Worm (Caenorhabditis elegans) whole organism, L3 larva: Measurements from ENCODE around the gene nhr-42.

Experiments
- R02D3.7 ChIP-seq: fragments of 150-350 bp; optimal IDR thresholded peaks from 2 replicates; lab custom pipeline; 2014; ENCODE audit warnings: missing biosample characterization, missing genetic modification characterization
- ZK546.5 ChIP-seq: sonication (generic microtip); optimal IDR thresholded peaks from 2 replicates; lab custom pipeline; 2017; ENCODE audit warnings: missing biosample characterization, missing genetic modification characterization
- aly-2 ChIP-seq: fragments of 150-350 bp; optimal IDR thresholded peaks from 2 replicates; lab custom pipeline; 2014; ENCODE audit warnings: missing biosample characterization, missing genetic modification characterization
- ceh-16 ChIP-seq: sonication (generic microtip); optimal IDR thresholded peaks from 2 replicates; lab custom pipeline; 2017; ENCODE audit warnings: missing biosample characterization, missing genetic modification characterization
- ceh-9 ChIP-seq: sonication (generic microtip); optimal IDR thresholded peaks from 2 replicates; lab custom pipeline; 2018; ENCODE audit warnings: missing biosample characterization, missing genetic modification characterization
- egl-27 ChIP-seq: sonication (generic microtip); optimal IDR thresholded peaks from 4 replicates; lab custom pipeline; 2017; ENCODE audit warnings: missing biosample characterization, missing genetic modification reagents, missing genetic modification characterization
- egl-5 ChIP-seq: fragments of 150-350 bp; optimal IDR thresholded peaks from 2 replicates; lab custom pipeline; 2017; ENCODE audit warnings: missing biosample characterization, missing genetic modification reagents, missing genetic modification characterization, inconsistent platforms
- eor-1 ChIP-seq, 2 experiments: fragments of 150-350 bp; optimal IDR thresholded peaks; 2 replicates each; lab custom pipeline; 2014 to 2018; ENCODE audit warnings: missing biosample characterization in 2 of 2, missing genetic modification characterization in 2 of 2
- fkh-2 ChIP-seq: fragments of 150-350 bp; optimal IDR thresholded peaks from 2 replicates; lab custom pipeline; 2014; ENCODE audit warnings: missing biosample characterization, missing genetic modification reagents, missing genetic modification characterization
- jun-1 ChIP-seq: fragments of 150-350 bp; optimal IDR thresholded peaks from 2 replicates; lab custom pipeline; 2014; ENCODE audit warnings: missing biosample characterization, missing genetic modification reagents, missing genetic modification characterization
- lin-15B ChIP-seq: fragments of 150-350 bp; optimal IDR thresholded peaks from 2 replicates; lab custom pipeline; 2014; ENCODE audit warnings: missing biosample characterization, missing genetic modification characterization
- lin-39 ChIP-seq: fragments of 150-350 bp; optimal IDR thresholded peaks from 2 replicates; lab custom pipeline; 2018; ENCODE audit warnings: missing biosample characterization, missing genetic modification reagents, missing genetic modification characterization
- mdl-1 ChIP-seq: fragments of 150-350 bp; optimal IDR thresholded peaks from 2 replicates; lab custom pipeline; 2014; ENCODE audit warnings: missing biosample characterization, missing genetic modification characterization
- mml-1 ChIP-seq: fragments of 150-350 bp; sonication (generic microtip); optimal IDR thresholded peaks from 3 replicates; lab custom pipeline; 2014; ENCODE audit warnings: missing biosample characterization, missing genetic modification characterization
- nfya-1 ChIP-seq: sonication (generic microtip); optimal IDR thresholded peaks from 2 replicates; lab custom pipeline; 2017; ENCODE audit warnings: missing genetic modification characterization, mild to moderate bottlenecking, missing compliant biosample characterization, antibody characterized with exemption, moderate library complexity; ENCODE audit not compliant: insufficient read depth
- nhr-11 ChIP-seq: fragments of 150-350 bp; optimal IDR thresholded peaks from 2 replicates; lab custom pipeline; 2014; ENCODE audit warnings: missing biosample characterization, missing genetic modification characterization
- nhr-23 ChIP-seq: fragments of 150-350 bp; optimal IDR thresholded peaks from 2 replicates; lab custom pipeline; 2014; ENCODE audit warnings: missing biosample characterization, missing genetic modification reagents, missing genetic modification characterization
- nhr-237 ChIP-seq: fragments of 150-350 bp; optimal IDR thresholded peaks from 2 replicates; lab custom pipeline; 2014; ENCODE audit warnings: missing biosample characterization, missing genetic modification characterization
- nhr-43 ChIP-seq: sonication (generic microtip); optimal IDR thresholded peaks from 2 replicates; lab custom pipeline; 2016; ENCODE audit warnings: mild to moderate bottlenecking, missing genetic modification characterization, missing compliant biosample characterization; ENCODE audit not compliant: poor library complexity, severe bottlenecking
- nhr-76 ChIP-seq: fragments of 150-350 bp; sonication (generic microtip); optimal IDR thresholded peaks from 5 replicates; lab custom pipeline; 2014; ENCODE audit warnings: missing biosample characterization, missing genetic modification characterization
- nhr-77 ChIP-seq: fragments of 150-350 bp; optimal IDR thresholded peaks from 2 replicates; lab custom pipeline; 2014; ENCODE audit warnings: missing biosample characterization, missing genetic modification characterization
- pha-4 ChIP-seq: fragments of 150-350 bp; optimal IDR thresholded peaks from 2 replicates; lab custom pipeline; 2014; ENCODE audit warnings: missing biosample characterization, missing genetic modification reagents, missing genetic modification characterization
- pqm-1 ChIP-seq: fragments of 150-350 bp; optimal IDR thresholded peaks from 2 replicates; lab custom pipeline; 2017; ENCODE audit warnings: missing biosample characterization, missing genetic modification characterization, inconsistent platforms
- skn-1 ChIP-seq: fragments of 150-350 bp; optimal IDR thresholded peaks from 2 replicates; lab custom pipeline; 2014; ENCODE audit warnings: missing biosample characterization, missing genetic modification characterization
- snpc-4 ChIP-seq: fragments of 150-350 bp; optimal IDR thresholded peaks from 2 replicates; lab custom pipeline; 2014; ENCODE audit warnings: missing biosample characterization, missing genetic modification characterization
- unc-62 ChIP-seq: fragments of 150-350 bp; sonication (generic microtip); optimal IDR thresholded peaks from 4 replicates; lab custom pipeline; 2014; ENCODE audit warnings: missing biosample characterization, missing genetic modification reagents, missing genetic modification characterization
- ztf-11 ChIP-seq: fragments of 150-350 bp; optimal IDR thresholded peaks from 2 replicates; lab custom pipeline; 2014; ENCODE audit warnings: missing biosample characterization, missing genetic modification characterization

Gene nhr-42

ce11 chrV:7047512-7047911, 48.9 kb downstream of the nhr-42 start, which contains the start of gene F20A1.8:
TSS of gene F20A1.8 (minus strand) at chrV:7047612.
- no peak for TF ChIP-seq unc-62 (GFP tag; lab: Kevin White, UChicago)
- no peak for TF ChIP-seq ceh-16 (tag; lab: Kevin White, UChicago)
- no peak for TF ChIP-seq nhr-43
- no peak for TF ChIP-seq lin-15B
- TF ChIP-seq nhr-23 (tag; lab: Kevin White, UChicago): no peak
- TF ChIP-seq eor-1 (tag; optimal IDR thresholded peaks at IDR 0.05; lab: Kevin White, UChicago): no peak
- no peak for TF ChIP-seq fkh-2 (tag; lab: Kevin White, UChicago)
- no peak for TF ChIP-seq skn-1 (tag; lab: Kevin White, UChicago)
- no peak for TF ChIP-seq nfya-1 (tag; lab: Kevin White, UChicago)
- no peak for TF ChIP-seq jun-1 (tag; lab: Kevin White, UChicago)
- no peak for TF ChIP-seq egl-27
- no peak for TF ChIP-seq mdl-1 (tag; lab: Kevin White, UChicago)
- TF ChIP-seq mml-1 (tag; lab: Kevin White, UChicago): no peak

ce11 chrV:7050153-7050552, 51.5 kb downstream of the nhr-42 start:
- no peak for TF ChIP-seq snpc-4 (tag; lab: Kevin White, UChicago)
- no peak for TF ChIP-seq aly-2 (tag; lab: Kevin White, UChicago)
- no peak for TF ChIP-seq egl-5 (tag; lab: Kevin White, UChicago)
- TF ChIP-seq ztf-11 (tag; lab: Kevin White, UChicago): no peak
- no peak for TF ChIP-seq unc-62 (GFP tag; lab: Kevin White, UChicago)
- no peak for TF ChIP-seq ZK546.5 (tag; lab: Kevin White, UChicago)
- no peak for TF ChIP-seq nhr-237 (tag; lab: Kevin White, UChicago)
- TF ChIP-seq R02D3.7 (tag; lab: Kevin White, UChicago): no peak
- TF ChIP-seq ceh-9 (tag; lab: Kevin White, UChicago): no peak
- no peak for TF ChIP-seq jun-1 (tag; lab: Kevin White, UChicago)
- no peak for TF ChIP-seq nhr-77 (tag; lab: Kevin White, UChicago)
- no peak for TF ChIP-seq fkh-2 (tag; lab: Kevin White, UChicago)
- no peak for TF ChIP-seq pha-4 (tag; lab: Kevin White, UChicago)
- TF ChIP-seq nhr-43: no peak
- no peak for TF ChIP-seq nhr-11 (tag; lab: Kevin White, UChicago)
- no peak for TF ChIP-seq nhr-76 (tag; lab: Kevin White, UChicago)
- TF ChIP-seq pqm-1: no peak
- no peak for TF ChIP-seq lin-39
- TF ChIP-seq, all 47 proteins: peak for 0
